Fruit fly (Drosophila melanogaster) whole organism, prepupa: ENCODE measurements around the gene CG4133.

Source experiments
- Blimp-1 ChIP-seq: fragments of 200-800 bp; sonication (Bioruptor generic); optimal IDR thresholded peaks from 3 replicates; lab custom pipeline; 2017; ENCODE audit warnings: missing biosample characterization, missing genetic modification characterization, mild to moderate bottlenecking, moderate library complexity, missing genetic modification reagents
- CG11294 ChIP-seq: fragments of 200-800 bp; sonication (Bioruptor generic); IDR thresholded peaks from 2 replicates; pipeline ENCODE4 v1.3.6; 2022; ENCODE audit warnings: missing biosample characterization, missing genetic modification characterization
- CG11762 ChIP-seq: fragments of 200-800 bp; sonication (Bioruptor generic); optimal IDR thresholded peaks from 3 replicates; lab custom pipeline; 2016; ENCODE audit warnings: missing biosample characterization, missing genetic modification characterization; ENCODE audit not compliant: insufficient read depth
- CG15336 ChIP-seq: fragments of 200-800 bp; sonication (Bioruptor generic); IDR thresholded peaks from 2 replicates; pipeline ENCODE4 v1.3.6; 2022; ENCODE audit warnings: missing biosample characterization, missing genetic modification characterization
- CG1621 ChIP-seq: fragments of 200-800 bp; sonication (Bioruptor generic); optimal IDR thresholded peaks from 3 replicates; lab custom pipeline; 2018; ENCODE audit warnings: missing biosample characterization, mild to moderate bottlenecking, missing genetic modification characterization
- CG31627 ChIP-seq: fragments of 200-800 bp; sonication (Bioruptor generic); optimal IDR thresholded peaks from 3 replicates; lab custom pipeline; 2016; ENCODE audit warnings: missing biosample characterization, missing genetic modification characterization
- CG32006 ChIP-seq: fragments of 200-800 bp; sonication (Bioruptor generic); optimal IDR thresholded peaks from 3 replicates; lab custom pipeline; 2017; ENCODE audit warnings: missing biosample characterization, mild to moderate bottlenecking, missing genetic modification characterization
- CG3919 ChIP-seq: fragments of 200-800 bp; sonication (Bioruptor generic); optimal IDR thresholded peaks from 3 replicates; lab custom pipeline; 2016; ENCODE audit warnings: missing biosample characterization, missing genetic modification characterization
- CG6854 ChIP-seq: fragments of 200-800 bp; sonication (Bioruptor generic); optimal IDR thresholded peaks from 2 replicates; lab custom pipeline; 2017; ENCODE audit warnings: missing biosample characterization, mild to moderate bottlenecking, missing genetic modification characterization
- CG8319 ChIP-seq: fragments of 200-800 bp; sonication (Bioruptor generic); optimal IDR thresholded peaks from 3 replicates; lab custom pipeline; 2016; ENCODE audit warnings: missing biosample characterization, missing genetic modification characterization
- CG8632 ChIP-seq: fragments of 200-800 bp; sonication (Bioruptor generic); optimal IDR thresholded peaks from 3 replicates; lab custom pipeline; 2016; ENCODE audit warnings: missing biosample characterization, missing genetic modification characterization
- CG9139 ChIP-seq: fragments of 200-800 bp; sonication (Bioruptor generic); optimal IDR thresholded peaks from 3 replicates; lab custom pipeline; 2017; ENCODE audit warnings: missing biosample characterization, mild to moderate bottlenecking, missing genetic modification characterization
- Eip78C ChIP-seq: fragments of 200-800 bp; sonication (Bioruptor generic); peaks from one replicate; lab custom pipeline; 2016; ENCODE audit warnings: missing biosample characterization, missing genetic modification characterization
- Eip93F ChIP-seq: fragments of 200-800 bp; sonication (Bioruptor generic); optimal IDR thresholded peaks from 2 replicates; lab custom pipeline; 2016; ENCODE audit warnings: missing biosample characterization, mild to moderate bottlenecking, missing genetic modification characterization
- Ets96B ChIP-seq: fragments of 200-800 bp; optimal IDR thresholded peaks from 2 replicates; lab custom pipeline; 2019; ENCODE audit warnings: missing biosample characterization, mild to moderate bottlenecking, missing genetic modification characterization, moderate library complexity
- Hr38 ChIP-seq: sonication (Bioruptor generic); optimal IDR thresholded peaks from 2 replicates; lab custom pipeline; 2016; ENCODE audit warnings: missing biosample characterization, missing genetic modification characterization
- Hr4 ChIP-seq: fragments of 200-800 bp; sonication (Bioruptor generic); optimal IDR thresholded peaks from 3 replicates; lab custom pipeline; 2016; ENCODE audit warnings: missing biosample characterization, missing genetic modification characterization
- Met ChIP-seq: fragments of 200-800 bp; sonication (Bioruptor generic); optimal IDR thresholded peaks from 3 replicates; lab custom pipeline; 2016; ENCODE audit warnings: missing biosample characterization, missing genetic modification characterization
- Smox ChIP-seq: fragments of 200-800 bp; sonication (Bioruptor generic); optimal IDR thresholded peaks from 3 replicates; lab custom pipeline; 2016; ENCODE audit warnings: missing biosample characterization, missing genetic modification characterization
- Sox102F ChIP-seq: fragments of 200-800 bp; sonication (Bioruptor generic); optimal IDR thresholded peaks from 2 replicates; lab custom pipeline; 2016; ENCODE audit warnings: missing biosample characterization, mild to moderate bottlenecking, missing genetic modification characterization
- achi ChIP-seq: fragments of 200-800 bp; sonication (Bioruptor generic); optimal IDR thresholded peaks from 3 replicates; lab custom pipeline; 2016; ENCODE audit warnings: missing biosample characterization, missing genetic modification characterization
- acj6 ChIP-seq: fragments of 200-800 bp; sonication (Bioruptor generic); optimal IDR thresholded peaks from 3 replicates; lab custom pipeline; 2016; ENCODE audit warnings: missing biosample characterization, missing genetic modification characterization
- dsx ChIP-seq: fragments of 200-800 bp; optimal IDR thresholded peaks from 3 replicates; lab custom pipeline; 2019; ENCODE audit warnings: missing biosample characterization, mild to moderate bottlenecking, missing genetic modification characterization, moderate library complexity; ENCODE audit not compliant: poor library complexity, severe bottlenecking
- eg ChIP-seq: fragments of 200-800 bp; sonication (Bioruptor generic); IDR thresholded peaks from 3 replicates; pipeline ENCODE4 v1.3.6; 2022; ENCODE audit warnings: missing biosample characterization, missing genetic modification characterization
- esn ChIP-seq: fragments of 200-800 bp; sonication (Bioruptor generic); optimal IDR thresholded peaks from 2 replicates; lab custom pipeline; 2016; ENCODE audit warnings: missing biosample characterization, mild to moderate bottlenecking, missing genetic modification characterization, moderate library complexity
- lz ChIP-seq: fragments of 200-800 bp; sonication (Bioruptor generic); optimal IDR thresholded peaks from 3 replicates; lab custom pipeline; 2016; ENCODE audit warnings: missing biosample characterization, missing genetic modification characterization
- net ChIP-seq: fragments of 200-800 bp; sonication (Bioruptor generic); optimal IDR thresholded peaks from 3 replicates; lab custom pipeline; 2016; ENCODE audit warnings: missing biosample characterization, missing genetic modification characterization
- spab ChIP-seq: fragments of 200-800 bp; sonication (Bioruptor generic); optimal IDR thresholded peaks from 2 replicates; lab custom pipeline; 2017; ENCODE audit warnings: missing biosample characterization, mild to moderate bottlenecking, missing genetic modification characterization, missing genetic modification reagents
- ss ChIP-seq, 2 experiments: fragments of 200-800 bp; sonication (Bioruptor generic); optimal IDR thresholded peaks; 2 replicates in 1 of 2; 3 replicates in 1 of 2; lab custom pipeline; 2017 to 2018; ENCODE audit warnings: mild to moderate bottlenecking in 2 of 2, missing biosample characterization in 2 of 2, missing genetic modification characterization in 2 of 2, moderate library complexity in 1 of 2
- svp ChIP-seq: fragments of 200-800 bp; sonication (Bioruptor generic); peaks from one replicate; lab custom pipeline; 2016; ENCODE audit warnings: missing biosample characterization, missing genetic modification characterization
- vri ChIP-seq: fragments of 200-800 bp; sonication (Bioruptor generic); optimal IDR thresholded peaks from 3 replicates; lab custom pipeline; 2016; ENCODE audit warnings: missing biosample characterization, mild to moderate bottlenecking, missing genetic modification characterization

Gene CG4133

dm6 chr2L:430820-431628 is 24.3 kb upstream of the CG4133 start, which contains the start of gene ex (continued):
- TF ChIP-seq CG11762 (no peak), acj6 (GFP tag; lab: Kevin White, UChicago) (no peak), esn (GFP tag; lab: Kevin White, UChicago) (peak; percentile 11), CG32006 (GFP tag; lab: Kevin White, UChicago) (peak; percentile 22), CG8319 (GFP tag; lab: Kevin White, UChicago) (no peak), CG1621 (tag; lab: Kevin White, UChicago) (peak; percentile 65), CG6854 (peak; percentile 60), CG31627 (GFP tag; lab: Kevin White, UChicago) (no peak), Blimp-1 (GFP tag; lab: Kevin White, UChicago) (no peak), achi (GFP tag; lab: Kevin White, UChicago) (peak; percentile 55), CG11294 (GFP tag; lab: Robert Waterston, UW) (no peak), Eip93F (GFP tag; lab: Kevin White, UChicago) (no peak), CG9139 (GFP tag; lab: Kevin White, UChicago) (peak; percentile 78), vri (GFP tag; lab: Kevin White, UChicago) (peak; percentile 41), dsx (peak; percentile 86), lz (GFP tag; lab: Kevin White, UChicago) (no peak), CG15336 (GFP tag; lab: Robert Waterston, UW) (peak; percentile 71; the same call in 1 of the 2 replicates), CG3919 (GFP tag; lab: Kevin White, UChicago) (peak; percentile 38)

- peak; percentile 73 for TF ChIP-seq svp (GFP tag; lab: Kevin White, UChicago)
- no peak for TF ChIP-seq eg (GFP tag; lab: Robert Waterston, UW)
These were observed 23.7 kb upstream of the CG4133 start for dm6 chr2L:431629-431984.

- TF ChIP-seq CG11762, result no peak
- TF ChIP-seq Ets96B (tag; lab: Kevin White, UChicago), result no peak
- peak; percentile 64 for TF ChIP-seq svp (GFP tag; lab: Kevin White, UChicago)
- peak; percentile 3 for TF ChIP-seq Eip78C (GFP tag; lab: Kevin White, UChicago)
- peak; percentile 48 for TF ChIP-seq vri (GFP tag; lab: Kevin White, UChicago)
These were observed 23.2 kb upstream of the CG4133 start for dm6 chr2L:432119-432518.

dm6 chr2L:434439-434838 is 20.9 kb upstream of the CG4133 start:
- no peak for TF ChIP-seq Hr38 (GFP tag; lab: Kevin White, UChicago)
- TF ChIP-seq vri (GFP tag; lab: Kevin White, UChicago), result no peak
- TF ChIP-seq Smox (GFP tag; lab: Kevin White, UChicago), result no peak
- no peak for TF ChIP-seq net (GFP tag; lab: Kevin White, UChicago)
- no peak for TF ChIP-seq spab (GFP tag; lab: Kevin White, UChicago)
- TF ChIP-seq ss (GFP tag; optimal IDR thresholded peaks at IDR 0.05; lab: Kevin White, UChicago), result no peak
- no peak for TF ChIP-seq CG1621 (tag; lab: Kevin White, UChicago)
- TF ChIP-seq Ets96B (tag; lab: Kevin White, UChicago), result no peak
- no peak for TF ChIP-seq Sox102F
- no peak for TF ChIP-seq eg (GFP tag; lab: Robert Waterston, UW)
- TF ChIP-seq CG8632 (GFP tag; lab: Kevin White, UChicago), result no peak
- TF ChIP-seq CG3919 (GFP tag; lab: Kevin White, UChicago), result no peak
- TF ChIP-seq CG9139 (GFP tag; lab: Kevin White, UChicago), result no peak
- no peak for TF ChIP-seq Met (GFP tag; lab: Kevin White, UChicago)
- TF ChIP-seq Hr4 (GFP tag; lab: Kevin White, UChicago), result no peak
- no peak for TF ChIP-seq Eip93F (GFP tag; lab: Kevin White, UChicago)
- TF ChIP-seq CG31627 (GFP tag; lab: Kevin White, UChicago), result no peak
- TF ChIP-seq, all 60 proteins: peak for 0
